Worm (Caenorhabditis elegans): Measurements from ENCODE around the gene arrd-7.

arrd-7 gene

DNA sequence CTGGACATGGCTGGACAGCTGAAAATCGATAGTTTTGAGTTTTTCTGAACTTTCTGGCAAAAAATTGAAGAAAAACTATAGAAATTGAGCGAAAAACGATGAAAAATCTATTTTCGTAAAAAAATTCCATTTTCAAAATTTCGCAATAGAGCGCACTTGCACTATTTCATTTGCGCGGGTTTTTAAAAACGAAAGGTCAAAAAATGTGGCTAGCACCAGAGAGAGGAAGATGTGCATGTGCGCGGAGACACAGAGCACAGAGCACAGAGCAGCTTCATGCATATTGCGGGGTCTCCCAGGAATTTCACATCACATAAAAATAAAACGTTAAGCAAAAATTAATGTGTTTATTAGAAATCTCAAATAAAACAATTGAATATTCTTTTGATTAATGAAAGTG, 45.4 kb upstream of the arrd-7 start, which contains the start of gene Y17G7B.18 (continued):
- TF ChIP-seq unc-62 (GFP tag; optimal IDR thresholded peaks at IDR 0.05 in 1 of 2) = peak in 1 of 2 experiments; percentile 87
- no peak for TF ChIP-seq unc-62 (tag; optimal IDR thresholded peaks at IDR 0.05)
- peak in 1 of 2 experiments; percentile 83 for TF ChIP-seq lsy-2 (tag; optimal IDR thresholded peaks at IDR 0.05)
- peak; percentile 1 for TF ChIP-seq F37D6.2 (tag; optimal IDR thresholded peaks at IDR 0.05)
- peak; percentile 98 for TF ChIP-seq lin-38 (GFP tag; IDR thresholded peaks at IDR 0.05)
- TF ChIP-seq ctbp-1 (GFP tag; IDR thresholded peaks at IDR 0.05) = no peak

DNA sequence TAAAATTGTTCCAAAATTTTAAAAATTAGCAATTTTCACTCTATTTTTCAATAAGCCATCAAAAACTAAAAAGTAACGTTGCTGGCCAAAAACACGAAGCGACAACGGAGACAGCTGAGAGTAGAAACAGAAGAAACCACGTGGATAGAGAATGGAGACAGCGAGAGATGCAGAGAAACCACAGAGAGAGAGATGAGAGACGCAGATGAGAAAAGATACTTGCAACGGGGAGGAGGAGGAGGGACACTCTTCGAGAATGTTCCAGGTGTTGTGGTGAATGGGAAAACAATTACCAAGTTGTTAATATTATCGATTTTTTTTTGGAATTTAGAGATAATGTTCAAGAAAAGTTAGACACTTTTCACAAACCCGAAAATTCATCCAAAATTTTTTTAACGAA, 39.9 kb upstream of the arrd-7 start:
- peak; percentile 79 for TF ChIP-seq pha-4 (GFP tag; IDR thresholded peaks at IDR 0.05)
- peak; percentile 86 for TF ChIP-seq pha-4 (tag; optimal IDR thresholded peaks at IDR 0.05)
- TF ChIP-seq dmd-9 (GFP tag; IDR thresholded peaks at IDR 0.05) = peak; percentile 51; the same call in 1 of the 2 replicates
- TF ChIP-seq aly-2 (tag; optimal IDR thresholded peaks at IDR 0.05) = no peak
- peak; percentile 92 for TF ChIP-seq ceh-20 (GFP tag; IDR thresholded peaks at IDR 0.05)
- peak; percentile 85 for TF ChIP-seq zfp-3 (GFP tag; conservative IDR thresholded peaks at IDR 0.05)
- TF ChIP-seq D1046.2 (GFP tag; IDR thresholded peaks at IDR 0.05) = 0 out of 2 replicates have a peak, but pooled peaks have one; percentile 35
- TF ChIP-seq cey-2 (tag; optimal IDR thresholded peaks at IDR 0.05; ENCODE audit: borderline replicate concordance, insufficient read depth) = peak; percentile 48
- peak; percentile 81 for TF ChIP-seq arid-1 (GFP tag; conservative IDR thresholded peaks at IDR 0.05)
- peak; percentile 41 for TF ChIP-seq zfp-2 (tag; optimal IDR thresholded peaks at IDR 0.05)
- peak; percentile 98 for TF ChIP-seq hlh-30 (tag; optimal IDR thresholded peaks at IDR 0.05; ENCODE audit: insufficient read depth)
- peak; percentile 77 for TF ChIP-seq ama-1 (optimal IDR thresholded peaks at IDR 0.05)
- peak; percentile 99 for TF ChIP-seq hlh-11 (tag; optimal IDR thresholded peaks at IDR 0.05)
- TF ChIP-seq fkh-10 (GFP tag; optimal IDR thresholded peaks at IDR 0.05) = peak; percentile 17
- TF ChIP-seq lin-29 (GFP tag; IDR thresholded peaks at IDR 0.05) = no peak
- no peak for TF ChIP-seq madf-9 (GFP tag; conservative IDR thresholded peaks at IDR 0.05)
- peak; percentile 91 for TF ChIP-seq nhr-6 (tag; optimal IDR thresholded peaks at IDR 0.05)
- peak; percentile 96 for TF ChIP-seq hmg-1.1 (GFP tag; IDR thresholded peaks at IDR 0.05)
- no peak for TF ChIP-seq nhr-41 (GFP tag; IDR thresholded peaks at IDR 0.05)
- TF ChIP-seq dve-1 (tag; optimal IDR thresholded peaks at IDR 0.05; ENCODE audit: insufficient read depth) = peak; percentile 98
- peak; percentile 94 for TF ChIP-seq dmd-6 (GFP tag; IDR thresholded peaks at IDR 0.05)
- TF ChIP-seq rbr-2 (tag; optimal IDR thresholded peaks at IDR 0.05) = peak; percentile 93
- no peak for TF ChIP-seq tag-97 (GFP tag; IDR thresholded peaks at IDR 0.05)
- TF ChIP-seq zip-2 (tag; optimal IDR thresholded peaks at IDR 0.05) = peak; percentile 84
- TF ChIP-seq lin-38 (GFP tag; IDR thresholded peaks at IDR 0.05) = peak; percentile 85
- TF ChIP-seq mxl-3 (GFP tag; optimal IDR thresholded peaks at IDR 0.05) = peak; percentile 96
- no peak for TF ChIP-seq zip-11 (GFP tag; IDR thresholded peaks at IDR 0.05)
- TF ChIP-seq nhr-77 (tag; optimal IDR thresholded peaks at IDR 0.05) = peak; percentile 88
- TF ChIP-seq Y5F2A.4 (GFP tag; optimal IDR thresholded peaks at IDR 0.05) = peak; percentile 17
- TF ChIP-seq jun-1 (tag; optimal IDR thresholded peaks at IDR 0.05) = peak; percentile 58
- TF ChIP-seq ztf-7 (tag; optimal IDR thresholded peaks at IDR 0.05) = peak; percentile 82
- peak; percentile 98 for TF ChIP-seq mdt-29 (GFP tag; IDR thresholded peaks at IDR 0.05)
- TF ChIP-seq vab-7 (GFP tag; IDR thresholded peaks at IDR 0.05) = peak; percentile 59; the same call in 1 of the 2 replicates
- no peak for TF ChIP-seq attf-4 (tag; optimal IDR thresholded peaks at IDR 0.05)
- TF ChIP-seq hif-1 (tag; optimal IDR thresholded peaks at IDR 0.05) = peak; percentile 62 to 87
- TF ChIP-seq tra-1 (GFP tag; IDR thresholded peaks at IDR 0.05) = peak; percentile 86
- no peak for TF ChIP-seq snpc-1.2 (GFP tag; IDR thresholded peaks at IDR 0.05)
- peak; percentile 85 for TF ChIP-seq nhr-28 (tag; optimal IDR thresholded peaks at IDR 0.05)
- TF ChIP-seq nhr-102 (tag; optimal IDR thresholded peaks at IDR 0.05) = peak; percentile 82
- TF ChIP-seq nhr-111 (GFP tag; optimal IDR thresholded peaks at IDR 0.05) = no peak
- TF ChIP-seq spr-1 (tag; optimal IDR thresholded peaks at IDR 0.05) = peak; percentile 89
- no peak for TF ChIP-seq mes-2 (tag; optimal IDR thresholded peaks at IDR 0.05; ENCODE audit: poor library complexity, severe bottlenecking)
- no peak for TF ChIP-seq F10B5.3 (tag; optimal IDR thresholded peaks at IDR 0.05)
- 0 out of 2 replicates have a peak, but pooled peaks have one; percentile 44 for TF ChIP-seq ctbp-1 (GFP tag; IDR thresholded peaks at IDR 0.05)
- TF ChIP-seq saeg-2 (GFP tag; IDR thresholded peaks at IDR 0.05) = 0 out of 2 replicates have a peak, but pooled peaks have one; percentile 39

All from whole organism, L4 larva.